Fruit fly (Drosophila melanogaster): Measurements from ENCODE around the gene Smr.

DNA sequence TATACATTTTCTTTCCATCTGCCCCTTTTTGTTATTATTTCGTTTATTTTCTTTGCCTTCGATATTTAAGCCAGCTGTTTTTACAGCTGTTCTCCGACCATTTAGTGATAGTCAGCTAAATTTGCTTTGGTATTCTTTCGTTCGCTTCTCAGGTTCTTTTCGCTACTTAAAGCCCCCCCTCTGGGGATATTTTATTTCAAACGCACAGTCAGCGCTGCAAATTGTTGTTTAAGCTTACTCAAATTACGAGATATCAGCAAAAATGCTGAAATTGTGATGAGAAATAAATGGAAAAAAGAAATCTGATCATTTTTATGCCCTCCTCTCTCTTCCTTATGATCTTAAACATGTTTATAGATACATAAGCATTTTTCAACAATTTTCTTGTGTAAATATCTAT lies 20.4 kb downstream of the Smr start:
- TF ChIP-seq sima (GFP tag; optimal IDR thresholded peaks at IDR 0.05): no peak
- no peak for TF ChIP-seq psq (GFP tag; optimal IDR thresholded peaks at IDR 0.05)
- TF ChIP-seq NC2α (GFP tag; optimal IDR thresholded peaks at IDR 0.05): no peak
